Worm (Caenorhabditis elegans) whole organism, mixed stage, embryonic: ENCODE measurements around the gene zig-3.

Experiments used
- bed-3 ChIP-seq: fragments of 200-800 bp; sonication (Bioruptor generic); optimal IDR thresholded peaks from 3 replicates; lab custom pipeline; 2018; ENCODE audit warnings: mild to moderate bottlenecking, missing genetic modification characterization, moderate library complexity, missing compliant biosample characterization
- blmp-1 ChIP-seq: fragments of 150-350 bp; optimal IDR thresholded peaks from 2 replicates; lab custom pipeline; 2014; ENCODE audit warnings: missing biosample characterization, missing genetic modification characterization
- elt-1 ChIP-seq: sonication (generic microtip); optimal IDR thresholded peaks from 2 replicates; lab custom pipeline; 2017; ENCODE audit warnings: missing genetic modification characterization, mild to moderate bottlenecking, missing compliant biosample characterization, antibody characterized with exemption, moderate library complexity, borderline replicate concordance; ENCODE audit not compliant: insufficient read depth
- lin-13 ChIP-seq: fragments of 150-350 bp; optimal IDR thresholded peaks from 2 replicates; lab custom pipeline; 2014; ENCODE audit warnings: missing biosample characterization, missing genetic modification characterization
- lsy-2 ChIP-seq: fragments of 150-350 bp; optimal IDR thresholded peaks from 2 replicates; lab custom pipeline; 2014; ENCODE audit warnings: missing biosample characterization, missing genetic modification characterization
- nhr-12 ChIP-seq: fragments of 150-350 bp; optimal IDR thresholded peaks from 2 replicates; lab custom pipeline; 2014; ENCODE audit warnings: missing biosample characterization, missing genetic modification characterization
- nhr-237 ChIP-seq: fragments of 150-350 bp; optimal IDR thresholded peaks from 2 replicates; lab custom pipeline; 2014; ENCODE audit warnings: missing biosample characterization, missing genetic modification characterization
- nhr-76 ChIP-seq: sonication (generic microtip); optimal IDR thresholded peaks from 2 replicates; lab custom pipeline; 2017; ENCODE audit warnings: missing biosample characterization, missing genetic modification characterization
- snpc-4 ChIP-seq: fragments of 150-350 bp; optimal IDR thresholded peaks from 2 replicates; lab custom pipeline; 2014; ENCODE audit warnings: missing biosample characterization, missing genetic modification characterization
- unc-39 ChIP-seq: fragments of 150-350 bp; optimal IDR thresholded peaks from 2 replicates; lab custom pipeline; 2014; ENCODE audit warnings: missing biosample characterization, missing genetic modification characterization
- unc-62 ChIP-seq: fragments of 150-350 bp; optimal IDR thresholded peaks from 2 replicates; lab custom pipeline; 2014; ENCODE audit warnings: missing biosample characterization, missing genetic modification reagents, missing genetic modification characterization
- zip-8 ChIP-seq: fragments of 150-350 bp; optimal IDR thresholded peaks from 2 replicates; lab custom pipeline; 2014; ENCODE audit warnings: missing biosample characterization, missing genetic modification characterization
- ztf-11 ChIP-seq: fragments of 150-350 bp; optimal IDR thresholded peaks from 2 replicates; lab custom pipeline; 2014; ENCODE audit warnings: missing biosample characterization, missing genetic modification characterization

DNA sequence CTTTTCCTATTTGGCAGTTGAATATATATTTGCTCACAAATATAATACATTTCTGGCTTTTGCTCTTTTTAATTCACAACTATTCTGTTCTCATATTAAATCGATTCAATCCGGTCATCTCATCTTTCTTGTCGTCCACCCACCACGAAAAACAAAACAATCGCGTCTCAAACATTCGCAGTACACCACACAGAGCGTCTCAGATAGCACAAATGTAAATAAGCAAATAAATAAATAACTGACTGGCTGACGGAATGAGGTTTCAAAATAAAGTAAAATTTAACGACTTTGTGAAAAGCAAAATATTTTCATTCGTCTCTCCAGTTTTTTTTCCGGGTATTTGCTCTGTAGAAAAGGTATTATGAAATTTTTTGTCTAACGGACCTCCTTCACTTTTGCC, 23.1 kb downstream of the zig-3 start:
- TF ChIP-seq ztf-11 (tag; lab: Kevin White, UChicago), result no peak
- no peak for TF ChIP-seq unc-62 (GFP tag; lab: Kevin White, UChicago)
- no peak for TF ChIP-seq snpc-4 (tag; lab: Kevin White, UChicago)
- no peak for TF ChIP-seq nhr-237 (tag; lab: Kevin White, UChicago)
- TF ChIP-seq blmp-1 (tag; lab: Kevin White, UChicago), result no peak
- no peak for TF ChIP-seq nhr-12 (tag; lab: Kevin White, UChicago)
- TF ChIP-seq nhr-76, result no peak
- no peak for TF ChIP-seq unc-39
- no peak for TF ChIP-seq lin-13
- TF ChIP-seq elt-1 (tag; lab: Kevin White, UChicago), result no peak
- no peak for TF ChIP-seq zip-8 (tag; lab: Kevin White, UChicago)
- no peak for TF ChIP-seq bed-3 (GFP tag; lab: Kevin White, UChicago)
- TF ChIP-seq lsy-2 (tag; lab: Kevin White, UChicago), result no peak
